Worm (Caenorhabditis elegans) whole organism, midembryonic: ENCODE measurements around the gene nlp-28.

Experiments used
- T22C8.4 ChIP-seq: fragments of 200-800 bp; sonication (Bioruptor generic); IDR thresholded peaks from 2 replicates; pipeline ENCODE4 v1.3.6; 2022; ENCODE audit warnings: missing genetic modification characterization, missing compliant biosample characterization
- cog-1 ChIP-seq: sonication (generic microtip); optimal IDR thresholded peaks from 2 replicates; lab custom pipeline; 2016; ENCODE audit warnings: missing genetic modification characterization, missing compliant biosample characterization
- flt-1 ChIP-seq: fragments of 200-800 bp; sonication (Bioruptor generic); IDR thresholded peaks from 2 replicates; pipeline ENCODE4 v1.3.6; 2022; ENCODE audit warnings: missing genetic modification characterization, missing compliant biosample characterization
- klf-2 ChIP-seq: fragments of 200-800 bp; sonication (Bioruptor generic); conservative IDR thresholded peaks from 2 replicates; pipeline ENCODE4 v1.3.6; 2022; ENCODE audit warnings: missing genetic modification reagents, missing genetic modification characterization, missing compliant biosample characterization
- med-1 ChIP-seq: sonication (generic microtip); optimal IDR thresholded peaks from 2 replicates; lab custom pipeline; 2017; ENCODE audit warnings: missing genetic modification characterization, mild to moderate bottlenecking, missing compliant biosample characterization, antibody characterized with exemption, missing genetic modification reagents; ENCODE audit not compliant: insufficient read depth
- ref-1 ChIP-seq: fragments of 200-800 bp; sonication (Bioruptor generic); conservative IDR thresholded peaks from 2 replicates; pipeline ENCODE4 v1.3.6; 2022; ENCODE audit warnings: missing genetic modification reagents, missing genetic modification characterization, missing compliant biosample characterization
- tab-1 ChIP-seq: fragments of 200-800 bp; sonication (Bioruptor generic); IDR thresholded peaks from 2 replicates; pipeline ENCODE4 v1.3.6; 2022; ENCODE audit warnings: missing genetic modification characterization, missing compliant biosample characterization
- ztf-23 ChIP-seq: fragments of 200-800 bp; sonication (Bioruptor generic); IDR thresholded peaks from 2 replicates; pipeline ENCODE4 v1.3.6; 2022; ENCODE audit warnings: missing genetic modification reagents, missing genetic modification characterization, missing compliant biosample characterization

ce11 chrV:4031319-4031718 is 43.6 kb downstream of the nlp-28 start, which contains the start of gene cyp-35A4:
- TF ChIP-seq flt-1 (GFP tag; lab: Robert Waterston, UW) (no peak), T22C8.4 (GFP tag; lab: Robert Waterston, UW) (no peak), med-1 (GFP tag; lab: Kevin White, UChicago) (no peak), tab-1 (GFP tag; lab: Robert Waterston, UW) (no peak), ztf-23 (GFP tag; lab: Robert Waterston, UW) (no peak), ref-1 (GFP tag; lab: Robert Waterston, UW) (no peak), klf-2 (GFP tag; lab: Robert Waterston, UW) (no peak), cog-1 (tag; lab: Kevin White, UChicago) (no peak)
